Fruit fly (Drosophila melanogaster) whole organism, embryonic: ENCODE results near the gene CG31388.

ENCODE experiments used
- CG10431 ChIP-seq: fragments of 200-800 bp; sonication (Bioruptor generic); optimal IDR thresholded peaks from 3 replicates; lab custom pipeline; 2018; ENCODE audit warnings: missing biosample characterization, mild to moderate bottlenecking, missing genetic modification characterization
- CG11085 ChIP-seq: fragments of 200-800 bp; sonication (Bioruptor generic); IDR thresholded peaks from 2 replicates; pipeline ENCODE4 v1.3.6; 2022; ENCODE audit warnings: missing biosample characterization, missing genetic modification characterization
- CG12942 ChIP-seq: fragments of 200-800 bp; sonication (Bioruptor generic); optimal IDR thresholded peaks from 3 replicates; lab custom pipeline; 2016; ENCODE audit warnings: missing biosample characterization, missing genetic modification characterization
- CG13123 ChIP-seq: fragments of 200-800 bp; sonication (Bioruptor generic); optimal IDR thresholded peaks from 2 replicates; lab custom pipeline; 2016; ENCODE audit warnings: missing biosample characterization, missing genetic modification characterization
- CG13894 ChIP-seq: fragments of 200-800 bp; sonication (Bioruptor generic); optimal IDR thresholded peaks from 3 replicates; lab custom pipeline; 2018; ENCODE audit warnings: missing biosample characterization, mild to moderate bottlenecking, missing genetic modification characterization, moderate library complexity
- CG14860 ChIP-seq: fragments of 200-800 bp; sonication (Bioruptor generic); IDR thresholded peaks from 3 replicates; pipeline ENCODE4 v1.3.6; 2022; ENCODE audit warnings: missing biosample characterization, missing genetic modification characterization; ENCODE audit not compliant: partially characterized antibody
- CG15073 ChIP-seq: fragments of 200-800 bp; sonication (Bioruptor generic); optimal IDR thresholded peaks from 2 replicates; lab custom pipeline; 2016; ENCODE audit warnings: missing biosample characterization, missing genetic modification characterization
- CG15269 ChIP-seq: fragments of 200-800 bp; sonication (Bioruptor generic); optimal IDR thresholded peaks from 2 replicates; lab custom pipeline; 2018; ENCODE audit warnings: missing biosample characterization, mild to moderate bottlenecking, missing genetic modification characterization, moderate library complexity
- CG1602 ChIP-seq: fragments of 200-800 bp; sonication (Bioruptor generic); optimal IDR thresholded peaks from 3 replicates; lab custom pipeline; 2016; ENCODE audit warnings: missing biosample characterization, missing genetic modification characterization
- CG17361 ChIP-seq: fragments of 200-800 bp; sonication (Bioruptor generic); IDR thresholded peaks from 3 replicates; pipeline ENCODE4 v1.3.6; 2022; ENCODE audit warnings: missing biosample characterization, missing genetic modification characterization
- CG18764 ChIP-seq: fragments of 200-800 bp; sonication (Bioruptor generic); optimal IDR thresholded peaks from 3 replicates; lab custom pipeline; 2016; ENCODE audit warnings: missing biosample characterization, missing genetic modification characterization
- CG2712 ChIP-seq: fragments of 200-800 bp; optimal IDR thresholded peaks from 3 replicates; lab custom pipeline; 2019; ENCODE audit warnings: missing biosample characterization, mild to moderate bottlenecking, missing genetic modification characterization, moderate library complexity
- CG3281 ChIP-seq: fragments of 200-800 bp; sonication (Bioruptor generic); optimal IDR thresholded peaks from 3 replicates; lab custom pipeline; 2017; ENCODE audit warnings: missing biosample characterization, mild to moderate bottlenecking, missing genetic modification characterization
- CG5245 ChIP-seq: fragments of 200-800 bp; sonication (Bioruptor generic); optimal IDR thresholded peaks from 3 replicates; lab custom pipeline; 2016; ENCODE audit warnings: missing biosample characterization, missing genetic modification characterization
- CG6791 ChIP-seq: fragments of 200-800 bp; sonication (Bioruptor generic); IDR thresholded peaks from 3 replicates; pipeline ENCODE4 v1.3.6; 2022; ENCODE audit warnings: missing biosample characterization, missing genetic modification characterization; ENCODE audit not compliant: partially characterized antibody
- CG6813 ChIP-seq: fragments of 200-800 bp; sonication (Bioruptor generic); optimal IDR thresholded peaks from 2 replicates; lab custom pipeline; 2017; ENCODE audit warnings: missing biosample characterization, missing genetic modification characterization, mild to moderate bottlenecking, moderate library complexity, missing genetic modification reagents
- CG7786 ChIP-seq: fragments of 200-800 bp; sonication (Bioruptor generic); optimal IDR thresholded peaks from 2 replicates; lab custom pipeline; 2016; ENCODE audit warnings: missing biosample characterization, missing genetic modification characterization
- CG8388 ChIP-seq: fragments of 200-800 bp; sonication (Bioruptor generic); optimal IDR thresholded peaks from 2 replicates; lab custom pipeline; 2019; ENCODE audit warnings: missing biosample characterization, mild to moderate bottlenecking, missing genetic modification characterization, moderate library complexity
- CG9437 ChIP-seq: fragments of 200-800 bp; sonication (Bioruptor generic); optimal IDR thresholded peaks from 2 replicates; lab custom pipeline; 2018; ENCODE audit warnings: missing biosample characterization, mild to moderate bottlenecking, missing genetic modification characterization
- CG9817 ChIP-seq: fragments of 200-800 bp; sonication (Bioruptor generic); optimal IDR thresholded peaks from 2 replicates; lab custom pipeline; 2018; ENCODE audit warnings: missing biosample characterization, mild to moderate bottlenecking, missing genetic modification characterization, moderate library complexity
- CHES-1-like ChIP-seq: fragments of 200-800 bp; sonication (Bioruptor generic); optimal IDR thresholded peaks from 2 replicates; lab custom pipeline; 2016; ENCODE audit warnings: missing biosample characterization, missing genetic modification characterization
- Camta ChIP-seq: fragments of 200-800 bp; sonication (Bioruptor generic); optimal IDR thresholded peaks from 2 replicates; lab custom pipeline; 2016; ENCODE audit warnings: missing biosample characterization, missing genetic modification characterization
- D19A ChIP-seq: fragments of 200-800 bp; optimal IDR thresholded peaks from 3 replicates; lab custom pipeline; 2019; ENCODE audit warnings: missing biosample characterization, mild to moderate bottlenecking, missing genetic modification characterization, moderate library complexity
- Dp ChIP-seq: fragments of 200-800 bp; sonication (Bioruptor generic); optimal IDR thresholded peaks from 2 replicates; lab custom pipeline; 2018; ENCODE audit warnings: missing biosample characterization, mild to moderate bottlenecking, missing genetic modification characterization, moderate library complexity
- Ets65A ChIP-seq: fragments of 200-800 bp; sonication (Bioruptor generic); peaks from one replicate; lab custom pipeline; 2016; ENCODE audit warnings: missing biosample characterization, missing genetic modification characterization
- HHEX ChIP-seq: fragments of 200-800 bp; sonication (Bioruptor generic); optimal IDR thresholded peaks from 3 replicates; lab custom pipeline; 2017; ENCODE audit warnings: missing biosample characterization, mild to moderate bottlenecking, missing genetic modification characterization, missing genetic modification reagents
- HmgD ChIP-seq: fragments of 200-800 bp; sonication (Bioruptor generic); optimal IDR thresholded peaks from 3 replicates; lab custom pipeline; 2016; ENCODE audit warnings: missing biosample characterization, missing genetic modification characterization
- Hmr ChIP-seq: fragments of 200-800 bp; sonication (Bioruptor generic); optimal IDR thresholded peaks from 3 replicates; lab custom pipeline; 2017; ENCODE audit warnings: mild to moderate bottlenecking, missing biosample characterization, missing genetic modification reagents, missing genetic modification characterization
- Mad ChIP-seq: fragments of 200-800 bp; sonication (Bioruptor generic); optimal IDR thresholded peaks from 2 replicates; lab custom pipeline; 2016; ENCODE audit warnings: missing biosample characterization, missing genetic modification characterization
- Oaz ChIP-seq: fragments of 200-800 bp; sonication (Bioruptor generic); IDR thresholded peaks from 2 replicates; pipeline ENCODE4 v1.3.6; 2022; ENCODE audit warnings: missing biosample characterization, missing genetic modification characterization
- Scr ChIP-seq: fragments of 200-800 bp; sonication (Bioruptor generic); IDR thresholded peaks from 2 replicates; pipeline ENCODE4 v1.3.6; 2022; ENCODE audit warnings: missing biosample characterization, missing genetic modification characterization; ENCODE audit not compliant: partially characterized antibody
- amos ChIP-seq: fragments of 200-800 bp; sonication (Bioruptor generic); IDR thresholded peaks from 2 replicates; pipeline ENCODE4 v1.3.6; 2022; ENCODE audit warnings: missing biosample characterization, missing genetic modification characterization; ENCODE audit not compliant: partially characterized antibody
- ase ChIP-seq: fragments of 200-800 bp; sonication (Bioruptor generic); IDR thresholded peaks from 3 replicates; pipeline ENCODE4 v1.3.6; 2022; ENCODE audit warnings: missing biosample characterization, missing genetic modification characterization
- cas ChIP-seq: fragments of 200-800 bp; sonication (Bioruptor generic); IDR thresholded peaks from 2 replicates; pipeline ENCODE4 v1.3.6; 2022; ENCODE audit warnings: missing biosample characterization, missing genetic modification characterization
- dati ChIP-seq: fragments of 200-800 bp; sonication (Bioruptor generic); IDR thresholded peaks from 2 replicates; pipeline ENCODE4 v1.3.6; 2022; ENCODE audit warnings: missing biosample characterization, missing genetic modification characterization
- dmrt11E ChIP-seq: fragments of 200-800 bp; sonication (Bioruptor generic); optimal IDR thresholded peaks from 3 replicates; lab custom pipeline; 2018; ENCODE audit warnings: missing biosample characterization, mild to moderate bottlenecking, missing genetic modification characterization, moderate library complexity
- dpn ChIP-seq, 2 experiments: fragments of 200-800 bp; sonication (Bioruptor generic); optimal IDR thresholded peaks; 3 replicates each; lab custom pipeline; 2016; ENCODE audit warnings: missing biosample characterization in 2 of 2, missing genetic modification characterization in 2 of 2
- exex ChIP-seq: fragments of 200-800 bp; sonication (Bioruptor generic); optimal IDR thresholded peaks from 4 replicates; lab custom pipeline; 2018; ENCODE audit warnings: missing biosample characterization, mild to moderate bottlenecking, missing genetic modification characterization, moderate library complexity
- gcm ChIP-seq: fragments of 200-800 bp; sonication (Bioruptor generic); optimal IDR thresholded peaks from 2 replicates; lab custom pipeline; 2019; ENCODE audit warnings: missing biosample characterization, mild to moderate bottlenecking, missing genetic modification characterization, moderate library complexity
- lola ChIP-seq, 3 experiments: fragments of >200 bp in 2 of 3; fragments of 200-800 bp in 1 of 3; sonication (Bioruptor generic) in 1 of 3; optimal IDR thresholded peaks; 2 replicates each; lab custom pipeline; 2017 to 2019; ENCODE audit warnings: missing biosample characterization in 3 of 3, missing genetic modification characterization in 3 of 3, mild to moderate bottlenecking in 1 of 3, moderate library complexity in 1 of 3
- onecut ChIP-seq: fragments of 200-800 bp; sonication (Bioruptor generic); IDR thresholded peaks from 2 replicates; pipeline ENCODE4 v1.3.6; 2022; ENCODE audit warnings: missing biosample characterization, missing genetic modification characterization
- pita ChIP-seq: fragments of 200-800 bp; sonication (Bioruptor generic); optimal IDR thresholded peaks from 2 replicates; lab custom pipeline; 2017; ENCODE audit warnings: missing biosample characterization, mild to moderate bottlenecking, missing genetic modification characterization
- pum ChIP-seq: fragments of 200-800 bp; sonication (Bioruptor generic); optimal IDR thresholded peaks from 2 replicates; lab custom pipeline; 2016; ENCODE audit warnings: missing biosample characterization, missing genetic modification characterization
- run ChIP-seq: fragments of 200-800 bp; sonication (Bioruptor generic); optimal IDR thresholded peaks from 3 replicates; lab custom pipeline; 2018; ENCODE audit warnings: missing biosample characterization, mild to moderate bottlenecking, missing genetic modification characterization
- sc ChIP-seq, 3 experiments: fragments of >200 bp in 2 of 3; fragments of 200-800 bp in 1 of 3; sonication (Bioruptor generic) in 1 of 3; optimal IDR thresholded peaks; 2 replicates in 2 of 3; 3 replicates in 1 of 3; lab custom pipeline; 2017; ENCODE audit warnings: mild to moderate bottlenecking in 1 of 3, missing biosample characterization in 1 of 3, missing genetic modification characterization in 1 of 3, missing genetic modification reagents in 1 of 3
- sqz ChIP-seq: fragments of 200-800 bp; sonication (Bioruptor generic); optimal IDR thresholded peaks from 3 replicates; lab custom pipeline; 2018; ENCODE audit warnings: missing biosample characterization, mild to moderate bottlenecking, missing genetic modification characterization
- sug ChIP-seq: fragments of 200-800 bp; optimal IDR thresholded peaks from 2 replicates; lab custom pipeline; 2019; ENCODE audit warnings: missing biosample characterization, mild to moderate bottlenecking, missing genetic modification characterization, moderate library complexity
- tgo ChIP-seq: fragments of 200-800 bp; sonication (Bioruptor generic); IDR thresholded peaks from 3 replicates; pipeline ENCODE4 v1.3.6; 2022; ENCODE audit warnings: missing biosample characterization, missing genetic modification characterization
- usp ChIP-seq: fragments of >200 bp; optimal IDR thresholded peaks from 2 replicates; lab custom pipeline; 2017; ENCODE audit warnings: missing biosample characterization, missing genetic modification characterization
- vvl ChIP-seq: fragments of 200-800 bp; sonication (Bioruptor generic); IDR thresholded peaks from 2 replicates; pipeline ENCODE4 v1.3.6; 2022; ENCODE audit warnings: missing biosample characterization, missing genetic modification characterization

The CG31388 gene

DNA sequence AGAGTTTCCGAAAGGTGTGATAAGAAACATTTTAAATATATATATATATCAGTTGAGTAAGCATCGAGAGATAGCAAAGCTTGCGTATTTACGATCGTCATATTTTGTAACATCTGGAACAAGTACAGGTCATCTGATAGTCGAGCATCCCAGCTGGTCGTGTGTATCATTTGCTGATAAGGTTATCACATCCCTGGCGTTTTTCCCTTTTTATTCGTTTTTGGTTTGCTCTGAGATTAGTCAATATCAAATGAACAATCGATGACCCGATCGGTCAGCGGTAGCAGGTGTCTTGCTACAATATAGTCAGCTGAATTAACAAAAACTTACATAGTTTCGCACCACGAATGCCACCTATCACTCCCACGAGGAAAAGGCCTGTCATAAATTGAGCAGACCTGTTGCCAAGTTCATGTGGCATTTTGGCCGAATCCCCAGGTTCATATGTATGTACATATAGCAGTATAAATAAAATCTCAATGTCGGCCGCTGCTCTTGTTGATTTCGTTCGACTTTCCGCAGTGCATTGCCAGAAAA lies 36.7 kb upstream of the CG31388 start (continued):
- TF ChIP-seq amos (GFP tag; lab: Robert Waterston, UW) (no peak), CG11085 (GFP tag; lab: Robert Waterston, UW) (no peak), CG9437 (GFP tag; lab: Kevin White, UChicago) (peak; percentile 33), CG6791 (GFP tag; lab: Robert Waterston, UW) (no peak), Hmr (GFP tag; lab: Kevin White, UChicago) (peak; percentile 70), dmrt11E (tag; lab: Kevin White, UChicago) (no peak), CG7786 (no peak), CG12942 (GFP tag; lab: Kevin White, UChicago) (peak; percentile 38), CG5245 (no peak), usp (GFP tag; lab: Kevin White, UChicago) (no peak), CG8388 (GFP tag; lab: Kevin White, UChicago) (peak; percentile 17), HHEX (GFP tag; lab: Kevin White, UChicago) (peak; percentile 62), CG13123 (GFP tag; lab: Kevin White, UChicago) (no peak), CG1602 (GFP tag; lab: Kevin White, UChicago) (peak; percentile 9), sug (tag; lab: Kevin White, UChicago) (peak; percentile 74), Camta (GFP tag; lab: Kevin White, UChicago) (no peak), Scr (GFP tag; lab: Robert Waterston, UW) (no peak), CG18764 (GFP tag; lab: Kevin White, UChicago) (no peak), vvl (GFP tag; lab: Robert Waterston, UW) (peak; percentile 68), onecut (GFP tag; lab: Robert Waterston, UW) (no peak), CG14860 (GFP tag; lab: Robert Waterston, UW) (no peak), Mad (no peak), ase (GFP tag; lab: Robert Waterston, UW) (no peak), HmgD (GFP tag; lab: Kevin White, UChicago) (no peak), tgo (GFP tag; lab: Robert Waterston, UW) (peak; percentile 61; the same call in 2 of the 3 replicates), run (no peak), D19A (tag; lab: Kevin White, UChicago) (peak; percentile 59), gcm (GFP tag; lab: Kevin White, UChicago) (no peak), exex (tag; lab: Kevin White, UChicago) (peak; percentile 65), sqz (GFP tag; lab: Kevin White, UChicago) (no peak), cas (no peak), dati (GFP tag; lab: Robert Waterston, UW) (no peak), Oaz (GFP tag; lab: Robert Waterston, UW) (no peak), Dp (GFP tag; lab: Kevin White, UChicago) (no peak), CG15269 (peak; percentile 76), dpn (GFP tag; optimal IDR thresholded peaks at IDR 0.05; lab: Kevin White, UChicago) (peak in 1 of 2 experiments; percentile 65), CG15073 (no peak), pita (no peak), pum (GFP tag; lab: Kevin White, UChicago) (no peak), CG13894 (tag; lab: Kevin White, UChicago) (no peak), CG2712 (tag; lab: Kevin White, UChicago) (peak; percentile 51), CG6813 (GFP tag; lab: Kevin White, UChicago) (peak; percentile 35), CHES-1-like (GFP tag; lab: Kevin White, UChicago) (no peak), Ets65A (no peak), CG17361 (no peak; the same call in 2 of the 3 replicates), sc (optimal IDR thresholded peaks at IDR 0.05; lab: Kevin White, UChicago) (no peak), sc (GFP tag; optimal IDR thresholded peaks at IDR 0.05; lab: Kevin White, UChicago) (peak; percentile 18), CG3281 (GFP tag; lab: Kevin White, UChicago) (peak; percentile 63), lola (GFP tag; optimal IDR thresholded peaks at IDR 0.05; lab: Kevin White, UChicago) (no peak), CG10431 (GFP tag; lab: Kevin White, UChicago) (no peak), CG9817 (peak; percentile 34)
